Fruit fly (Drosophila melanogaster) whole organism, embryonic: ENCODE data around the gene Roc1b.

Experiments
- Awh ChIP-seq: fragments of 200-800 bp; sonication (Bioruptor generic); IDR thresholded peaks from 2 replicates; pipeline ENCODE4, ENCODE4 v1.3.6; 2022; ENCODE audit warnings: missing biosample characterization, missing genetic modification characterization
- B-H2 ChIP-seq: fragments of 200-800 bp; sonication (Bioruptor generic); optimal IDR thresholded peaks from 2 replicates; lab custom pipeline; 2018; ENCODE audit warnings: missing biosample characterization, mild to moderate bottlenecking, missing genetic modification characterization
- Bgb ChIP-seq: fragments of 200-800 bp; sonication (Bioruptor generic); IDR thresholded peaks from 2 replicates; pipeline ENCODE4 v1.3.6; 2022; ENCODE audit warnings: missing biosample characterization, missing genetic modification characterization; ENCODE audit not compliant: partially characterized antibody
- CG10274 ChIP-seq: fragments of 200-800 bp; sonication (Bioruptor generic); optimal IDR thresholded peaks from 3 replicates; lab custom pipeline; 2017; ENCODE audit warnings: missing biosample characterization, mild to moderate bottlenecking, missing genetic modification characterization
- CG10321 ChIP-seq: fragments of 200-800 bp; sonication (Bioruptor generic); IDR thresholded peaks from 2 replicates; pipeline ENCODE4 v1.3.6; 2022; ENCODE audit warnings: missing biosample characterization, missing genetic modification characterization
- CG10959 ChIP-seq: fragments of 200-800 bp; sonication (Bioruptor generic); IDR thresholded peaks from 2 replicates; pipeline ENCODE4 v1.3.6; 2022; ENCODE audit warnings: missing biosample characterization, missing genetic modification characterization
- CG11398 ChIP-seq: fragments of 200-800 bp; sonication (Bioruptor generic); optimal IDR thresholded peaks from 2 replicates; lab custom pipeline; 2016; ENCODE audit warnings: missing biosample characterization, missing genetic modification characterization
- CG11560 ChIP-seq: fragments of 200-800 bp; sonication (Bioruptor generic); IDR thresholded peaks from 3 replicates; pipeline ENCODE4 v1.3.6; 2022; ENCODE audit warnings: missing biosample characterization, missing genetic modification characterization
- CG12219 ChIP-seq: fragments of 200-800 bp; sonication (Bioruptor generic); optimal IDR thresholded peaks from 3 replicates; lab custom pipeline; 2018; ENCODE audit warnings: missing biosample characterization, mild to moderate bottlenecking, missing genetic modification characterization
- CG14965 ChIP-seq: fragments of 200-800 bp; sonication (Bioruptor generic); optimal IDR thresholded peaks from 2 replicates; lab custom pipeline; 2016; ENCODE audit warnings: missing biosample characterization, missing genetic modification characterization, borderline replicate concordance
- CG15269 ChIP-seq: fragments of 200-800 bp; sonication (Bioruptor generic); optimal IDR thresholded peaks from 2 replicates; lab custom pipeline; 2018; ENCODE audit warnings: missing biosample characterization, mild to moderate bottlenecking, missing genetic modification characterization, moderate library complexity
- CG1832 ChIP-seq: fragments of 200-800 bp; sonication (Bioruptor generic); optimal IDR thresholded peaks from 2 replicates; lab custom pipeline; 2017; ENCODE audit warnings: missing biosample characterization, mild to moderate bottlenecking, missing genetic modification characterization, inconsistent platforms
- CG30431 ChIP-seq: fragments of 200-800 bp; sonication (Bioruptor generic); optimal IDR thresholded peaks from 2 replicates; lab custom pipeline; 2017; ENCODE audit warnings: missing biosample characterization, missing genetic modification characterization
- CG33213 ChIP-seq: fragments of 200-800 bp; sonication (Bioruptor generic); optimal IDR thresholded peaks from 3 replicates; lab custom pipeline; 2016; ENCODE audit warnings: missing biosample characterization, missing genetic modification characterization
- CG34224 ChIP-seq: fragments of 200-800 bp; sonication (Bioruptor generic); IDR thresholded peaks from 3 replicates; pipeline ENCODE4 v1.3.6; 2022; ENCODE audit warnings: missing biosample characterization, missing genetic modification characterization; ENCODE audit not compliant: partially characterized antibody
- CG3838 ChIP-seq: fragments of 200-800 bp; sonication (Bioruptor generic); optimal IDR thresholded peaks from 3 replicates; lab custom pipeline; 2016; ENCODE audit warnings: missing biosample characterization, missing genetic modification characterization
- CG8765 ChIP-seq: fragments of 200-800 bp; sonication (Bioruptor generic); IDR thresholded peaks from 2 replicates; pipeline ENCODE4 v1.3.6; 2022; ENCODE audit warnings: missing biosample characterization, missing genetic modification characterization
- Dek ChIP-seq: fragments of 200-800 bp; sonication (Bioruptor generic); optimal IDR thresholded peaks from 3 replicates; lab custom pipeline; 2019; ENCODE audit warnings: missing biosample characterization, mild to moderate bottlenecking, missing genetic modification characterization, moderate library complexity
- Ets97D ChIP-seq: fragments of 200-800 bp; sonication (Bioruptor generic); optimal IDR thresholded peaks from 3 replicates; lab custom pipeline; 2016; ENCODE audit warnings: missing biosample characterization, missing genetic modification characterization
- Fer2 ChIP-seq: fragments of 200-800 bp; sonication (Bioruptor generic); optimal IDR thresholded peaks from 2 replicates; lab custom pipeline; 2018; ENCODE audit warnings: missing biosample characterization, mild to moderate bottlenecking, missing genetic modification characterization, moderate library complexity
- H15 ChIP-seq: fragments of 200-800 bp; sonication (Bioruptor generic); IDR thresholded peaks from 3 replicates; pipeline ENCODE4 v1.3.6; 2022; ENCODE audit warnings: missing biosample characterization, missing genetic modification characterization
- H2.0 ChIP-seq: fragments of 200-800 bp; sonication (Bioruptor generic); IDR thresholded peaks from 2 replicates; pipeline ENCODE4 v1.3.6; 2022; ENCODE audit warnings: missing biosample characterization, missing genetic modification characterization
- Hsf ChIP-seq: fragments of 200-800 bp; sonication (Bioruptor generic); optimal IDR thresholded peaks from 3 replicates; lab custom pipeline; 2016; ENCODE audit warnings: missing biosample characterization, missing genetic modification characterization
- MTF-1 ChIP-seq: fragments of 200-800 bp; sonication (Bioruptor generic); optimal IDR thresholded peaks from 2 replicates; lab custom pipeline; 2018; ENCODE audit warnings: missing biosample characterization, mild to moderate bottlenecking, missing genetic modification characterization, borderline replicate concordance
- Mes4 ChIP-seq: fragments of 200-800 bp; sonication (Bioruptor generic); optimal IDR thresholded peaks from 2 replicates; lab custom pipeline; 2016; ENCODE audit warnings: missing biosample characterization, missing genetic modification characterization
- NFAT ChIP-seq: fragments of 200-800 bp; sonication (Bioruptor generic); IDR thresholded peaks from 2 replicates; pipeline ENCODE4 v1.3.6; 2022; ENCODE audit warnings: missing biosample characterization, missing genetic modification characterization
- Opbp ChIP-seq: fragments of 200-800 bp; sonication (Bioruptor generic); IDR thresholded peaks from 3 replicates; pipeline ENCODE4 v1.3.6; 2022; ENCODE audit warnings: missing biosample characterization, missing genetic modification characterization; ENCODE audit not compliant: partially characterized antibody
- Side ChIP-seq: fragments of 200-800 bp; sonication (Bioruptor generic); optimal IDR thresholded peaks from 2 replicates; lab custom pipeline; 2016; ENCODE audit warnings: missing biosample characterization, missing genetic modification characterization
- Trl ChIP-seq, 3 experiments: fragments of >200 bp in 2 of 3; fragments of 200-800 bp in 1 of 3; sonication (Bioruptor generic) in 1 of 3; optimal IDR thresholded peaks; 2 replicates in 1 of 3; 3 replicates in 2 of 3; lab custom pipeline; 2016 to 2017; ENCODE audit warnings: missing biosample characterization in 1 of 3, missing genetic modification characterization in 1 of 3
- ase ChIP-seq: fragments of 200-800 bp; sonication (Bioruptor generic); IDR thresholded peaks from 3 replicates; pipeline ENCODE4 v1.3.6; 2022; ENCODE audit warnings: missing biosample characterization, missing genetic modification characterization
- crc ChIP-seq: fragments of 200-800 bp; sonication (Bioruptor generic); optimal IDR thresholded peaks from 2 replicates; lab custom pipeline; 2016; ENCODE audit warnings: missing biosample characterization, missing genetic modification characterization
- dysf ChIP-seq: fragments of 200-800 bp; sonication (Bioruptor generic); IDR thresholded peaks from 3 replicates; pipeline ENCODE4 v1.3.6; 2022; ENCODE audit warnings: missing biosample characterization, missing genetic modification characterization
- en ChIP-seq: fragments of 200-800 bp; sonication (Bioruptor generic); optimal IDR thresholded peaks from 2 replicates; lab custom pipeline; 2016; ENCODE audit warnings: missing biosample characterization, missing genetic modification characterization
- eve ChIP-seq, 2 experiments: fragments of >200 bp; optimal IDR thresholded peaks; 2 replicates each; lab custom pipeline; 2017; ENCODE audit warnings: missing biosample characterization in 2 of 2, missing genetic modification characterization in 2 of 2
- hth ChIP-seq: fragments of >200 bp; optimal IDR thresholded peaks from 2 replicates; lab custom pipeline; 2017; ENCODE audit warnings: inconsistent platforms
- jing ChIP-seq: fragments of 200-800 bp; sonication (Bioruptor generic); optimal IDR thresholded peaks from 2 replicates; lab custom pipeline; 2018; ENCODE audit warnings: missing biosample characterization, mild to moderate bottlenecking, missing genetic modification characterization
- lmd ChIP-seq: fragments of 200-800 bp; sonication (Bioruptor generic); IDR thresholded peaks from 2 replicates; pipeline ENCODE4 v1.3.6; 2022; ENCODE audit warnings: missing biosample characterization, missing genetic modification characterization
- p53 ChIP-seq: fragments of 200-800 bp; sonication (Bioruptor generic); optimal IDR thresholded peaks from 2 replicates; lab custom pipeline; 2016; ENCODE audit warnings: missing biosample characterization, missing genetic modification characterization
- pho ChIP-seq: fragments of 200-800 bp; sonication (Bioruptor generic); optimal IDR thresholded peaks from 2 replicates; lab custom pipeline; 2016; ENCODE audit warnings: missing biosample characterization, missing genetic modification characterization
- ro ChIP-seq: fragments of 200-800 bp; sonication (Bioruptor generic); IDR thresholded peaks from 2 replicates; pipeline ENCODE4 v1.3.6; 2022; ENCODE audit warnings: missing biosample characterization, missing genetic modification characterization
- run ChIP-seq: fragments of 200-800 bp; sonication (Bioruptor generic); optimal IDR thresholded peaks from 3 replicates; lab custom pipeline; 2018; ENCODE audit warnings: missing biosample characterization, mild to moderate bottlenecking, missing genetic modification characterization
- schlank ChIP-seq: fragments of 200-800 bp; sonication (Bioruptor generic); optimal IDR thresholded peaks from 2 replicates; lab custom pipeline; 2018; ENCODE audit warnings: missing biosample characterization, mild to moderate bottlenecking, missing genetic modification characterization
- slou ChIP-seq: fragments of 200-800 bp; sonication (Bioruptor generic); optimal IDR thresholded peaks from 3 replicates; lab custom pipeline; 2016; ENCODE audit warnings: missing biosample characterization, missing genetic modification characterization
- sob ChIP-seq: fragments of 200-800 bp; sonication (Bioruptor generic); IDR thresholded peaks from 2 replicates; pipeline ENCODE4 v1.3.6; 2022; ENCODE audit warnings: missing biosample characterization, missing genetic modification characterization
- toy ChIP-seq: fragments of 200-800 bp; sonication (Bioruptor generic); IDR thresholded peaks from 2 replicates; pipeline ENCODE4 v1.3.6; 2022; ENCODE audit warnings: missing biosample characterization, missing genetic modification characterization
- trh ChIP-seq: fragments of 200-800 bp; sonication (Bioruptor generic); optimal IDR thresholded peaks from 2 replicates; lab custom pipeline; 2016; ENCODE audit warnings: missing biosample characterization, missing genetic modification characterization
- twi ChIP-seq: fragments of 200-800 bp; optimal IDR thresholded peaks from 2 replicates; lab custom pipeline; 2019; ENCODE audit warnings: missing biosample characterization, mild to moderate bottlenecking, missing genetic modification characterization, moderate library complexity
- vnd ChIP-seq: fragments of 200-800 bp; sonication (Bioruptor generic); IDR thresholded peaks from 3 replicates; pipeline ENCODE4 v1.3.6; 2022; ENCODE audit warnings: missing biosample characterization, missing genetic modification characterization; ENCODE audit not compliant: partially characterized antibody
- zen2 ChIP-seq: fragments of 200-800 bp; sonication (Bioruptor generic); IDR thresholded peaks from 3 replicates; pipeline ENCODE4 v1.3.6; 2022; ENCODE audit warnings: missing biosample characterization, missing genetic modification characterization; ENCODE audit not compliant: partially characterized antibody

Roc1b gene

dm6 chr3L:347641-348405, 10.0 kb upstream of the Roc1b start (continued):
- peak; percentile 33 for TF ChIP-seq p53 (GFP tag; lab: Kevin White, UChicago)
- no peak for TF ChIP-seq pho (GFP tag; lab: Kevin White, UChicago)
- no peak for TF ChIP-seq trh
- TF ChIP-seq dysf, result peak; percentile 42; the same call in 1 of the 3 replicates
- TF ChIP-seq crc (GFP tag; lab: Kevin White, UChicago), result peak; percentile 13
- TF ChIP-seq CG10274 (GFP tag; lab: Kevin White, UChicago), result no peak
- peak; percentile 54 for TF ChIP-seq CG11398 (GFP tag; lab: Kevin White, UChicago)
- peak; percentile 7 for TF ChIP-seq schlank
- TF ChIP-seq CG15269 (tag; lab: Kevin White, UChicago), result peak; percentile 26
- TF ChIP-seq vnd, result no peak
- TF ChIP-seq CG3838 (GFP tag; lab: Kevin White, UChicago), result no peak
- peak; percentile 69 for TF ChIP-seq Side (GFP tag; lab: Kevin White, UChicago)
- TF ChIP-seq H2.0 (GFP tag; lab: Robert Waterston, UW), result peak; percentile 48; the same call in 1 of the 2 replicates
- TF ChIP-seq CG1832 (GFP tag; lab: Kevin White, UChicago), result no peak
- TF ChIP-seq CG10959 (GFP tag; lab: Robert Waterston, UW), result peak; percentile 67
- TF ChIP-seq Awh, result peak; percentile 85
- no peak for TF ChIP-seq hth (lab: Kevin White, UChicago)
- TF ChIP-seq Hsf (GFP tag; lab: Kevin White, UChicago), result peak; percentile 71
- TF ChIP-seq CG8765 (GFP tag; lab: Robert Waterston, UW), result 0 out of 2 replicates have a peak, but pooled peaks have one; percentile 29
- peak; percentile 60 to 71 for TF ChIP-seq Trl (optimal IDR thresholded peaks at IDR 0.05; lab: Kevin White, UChicago)
- TF ChIP-seq Trl (GFP tag; optimal IDR thresholded peaks at IDR 0.05; lab: Kevin White, UChicago), result peak; percentile 64
- TF ChIP-seq B-H2 (GFP tag; lab: Kevin White, UChicago), result no peak
- no peak for TF ChIP-seq run
- peak; percentile 29 for TF ChIP-seq twi
- peak; percentile 82 for TF ChIP-seq H15 (GFP tag; lab: Robert Waterston, UW)
- TF ChIP-seq ro (GFP tag; lab: Robert Waterston, UW), result 0 out of 2 replicates have a peak, but pooled peaks have one; percentile 18
- TF ChIP-seq zen2 (GFP tag; lab: Robert Waterston, UW), result no peak
- peak; percentile 59; the same call in 1 of the 3 replicates for TF ChIP-seq ase (GFP tag; lab: Robert Waterston, UW)
- no peak for TF ChIP-seq eve (GFP tag; optimal IDR thresholded peaks at IDR 0.05; lab: Kevin White, UChicago)
- TF ChIP-seq CG12219, result peak; percentile 71
- TF ChIP-seq Bgb (GFP tag; lab: Robert Waterston, UW), result no peak
- no peak for TF ChIP-seq CG14965 (GFP tag; lab: Kevin White, UChicago)
- peak; percentile 40; the same call in 1 of the 2 replicates for TF ChIP-seq sob
- peak; percentile 44 for TF ChIP-seq Mes4 (GFP tag; lab: Kevin White, UChicago)
- no peak for TF ChIP-seq CG34224 (GFP tag; lab: Robert Waterston, UW)
- TF ChIP-seq en (GFP tag; lab: Kevin White, UChicago), result peak; percentile 63
- TF ChIP-seq Opbp (GFP tag; lab: Robert Waterston, UW), result no peak
- TF ChIP-seq lmd (GFP tag; lab: Robert Waterston, UW), result peak; percentile 69
- TF ChIP-seq slou (GFP tag; lab: Kevin White, UChicago), result no peak
- peak; percentile 40; the same call in 1 of the 2 replicates for TF ChIP-seq NFAT
- no peak for TF ChIP-seq Fer2 (tag; lab: Kevin White, UChicago)
- TF ChIP-seq MTF-1 (GFP tag; lab: Kevin White, UChicago), result peak; percentile 14
- peak; percentile 29 for TF ChIP-seq Ets97D (GFP tag; lab: Kevin White, UChicago)
- TF ChIP-seq Dek (tag; lab: Kevin White, UChicago), result no peak
- TF ChIP-seq toy, result no peak
- TF ChIP-seq jing (GFP tag; lab: Kevin White, UChicago), result peak; percentile 64
- TF ChIP-seq CG11560 (tag; lab: Robert Waterston, UW), result no peak
- TF ChIP-seq CG33213 (GFP tag; lab: Kevin White, UChicago), result peak; percentile 40
- peak; percentile 79 for TF ChIP-seq CG30431 (GFP tag; lab: Kevin White, UChicago)
- TF ChIP-seq CG10321, result no peak
